Fruit fly (Drosophila melanogaster) whole organism, embryonic: ENCODE measurements around the gene CG8568.

ENCODE experiments used
- Asciz ChIP-seq: fragments of 200-800 bp; sonication (Bioruptor generic); optimal IDR thresholded peaks from 2 replicates; lab custom pipeline; 2017; ENCODE audit warnings: missing biosample characterization, mild to moderate bottlenecking, missing genetic modification characterization, missing genetic modification reagents
- CG1024 ChIP-seq: fragments of 200-800 bp; sonication (Bioruptor generic); IDR thresholded peaks from 2 replicates; pipeline ENCODE4 v1.3.6; 2022; ENCODE audit warnings: missing biosample characterization, missing genetic modification characterization
- CG10267 ChIP-seq: fragments of 200-800 bp; sonication (Bioruptor generic); optimal IDR thresholded peaks from 2 replicates; lab custom pipeline; 2018; ENCODE audit warnings: missing biosample characterization, mild to moderate bottlenecking, missing genetic modification characterization, moderate library complexity
- CG10979 ChIP-seq: fragments of 200-800 bp; sonication (Bioruptor generic); optimal IDR thresholded peaks from 2 replicates; lab custom pipeline; 2018; ENCODE audit warnings: missing biosample characterization, mild to moderate bottlenecking, missing genetic modification characterization, moderate library complexity
- CG11723 ChIP-seq: fragments of 200-800 bp; sonication (Bioruptor generic); optimal IDR thresholded peaks from 2 replicates; lab custom pipeline; 2017; ENCODE audit warnings: missing biosample characterization, mild to moderate bottlenecking, missing genetic modification characterization
- CG13287 ChIP-seq: fragments of 200-800 bp; sonication (Bioruptor generic); IDR thresholded peaks from 2 replicates; pipeline ENCODE4 v1.3.6; 2022; ENCODE audit warnings: missing biosample characterization, missing genetic modification characterization; ENCODE audit not compliant: partially characterized antibody
- CG13424 ChIP-seq: fragments of 200-800 bp; sonication (Bioruptor generic); optimal IDR thresholded peaks from 2 replicates; lab custom pipeline; 2019; ENCODE audit warnings: missing biosample characterization, mild to moderate bottlenecking, missing genetic modification characterization, moderate library complexity
- CG16863 ChIP-seq: fragments of 200-800 bp; sonication (Bioruptor generic); optimal IDR thresholded peaks from 3 replicates; lab custom pipeline; 2016; ENCODE audit warnings: missing biosample characterization, missing genetic modification characterization
- CG17328 ChIP-seq: fragments of 200-800 bp; sonication (Bioruptor generic); IDR thresholded peaks from 2 replicates; pipeline ENCODE4 v1.3.6; 2022; ENCODE audit warnings: missing biosample characterization, missing genetic modification characterization
- CG18476 ChIP-seq: fragments of 200-800 bp; sonication (Bioruptor generic); optimal IDR thresholded peaks from 2 replicates; lab custom pipeline; 2016; ENCODE audit warnings: missing biosample characterization, mild to moderate bottlenecking, missing genetic modification characterization
- CG18619 ChIP-seq: fragments of 200-800 bp; sonication (Bioruptor generic); optimal IDR thresholded peaks from 3 replicates; lab custom pipeline; 2017; ENCODE audit warnings: missing biosample characterization, mild to moderate bottlenecking, missing genetic modification characterization
- CG2678 ChIP-seq: fragments of 200-800 bp; sonication (Bioruptor generic); optimal IDR thresholded peaks from 3 replicates; lab custom pipeline; 2019; ENCODE audit warnings: missing biosample characterization, mild to moderate bottlenecking, missing genetic modification characterization, moderate library complexity
- CG30403 ChIP-seq: fragments of 200-800 bp; sonication (Bioruptor generic); optimal IDR thresholded peaks from 3 replicates; lab custom pipeline; 2016; ENCODE audit warnings: missing biosample characterization, missing genetic modification characterization
- CG32772 ChIP-seq: fragments of 200-800 bp; sonication (Bioruptor generic); IDR thresholded peaks from 2 replicates; pipeline ENCODE4 v1.3.6; 2022; ENCODE audit warnings: missing biosample characterization, missing genetic modification characterization
- CG4820 ChIP-seq: fragments of 200-800 bp; sonication (Bioruptor generic); optimal IDR thresholded peaks from 3 replicates; lab custom pipeline; 2016; ENCODE audit warnings: missing biosample characterization, missing genetic modification characterization
- CG8359 ChIP-seq: fragments of 200-800 bp; sonication (Bioruptor generic); optimal IDR thresholded peaks from 2 replicates; lab custom pipeline; 2017; ENCODE audit warnings: missing biosample characterization, mild to moderate bottlenecking, missing genetic modification characterization, borderline replicate concordance
- CkIIα-i1 ChIP-seq: fragments of 200-800 bp; sonication (Bioruptor generic); IDR thresholded peaks from 2 replicates; pipeline ENCODE4 v1.3.6; 2022; ENCODE audit warnings: missing biosample characterization, missing genetic modification characterization
- D19B ChIP-seq: fragments of 200-800 bp; sonication (Bioruptor generic); optimal IDR thresholded peaks from 2 replicates; lab custom pipeline; 2017; ENCODE audit warnings: missing biosample characterization, mild to moderate bottlenecking, missing genetic modification characterization
- Dfd ChIP-seq, 2 experiments: fragments of >200 bp; optimal IDR thresholded peaks; 2 replicates each; lab custom pipeline; 2017; ENCODE audit warnings: missing biosample characterization in 2 of 2, missing genetic modification characterization in 2 of 2
- E2f2 ChIP-seq: fragments of 200-800 bp; sonication (Bioruptor generic); IDR thresholded peaks from 2 replicates; pipeline ENCODE4 v1.3.6; 2022; ENCODE audit warnings: missing biosample characterization, missing genetic modification characterization
- ERR ChIP-seq: fragments of 200-800 bp; sonication (Bioruptor generic); optimal IDR thresholded peaks from 2 replicates; lab custom pipeline; 2016; ENCODE audit warnings: missing biosample characterization, missing genetic modification characterization
- Eip74EF ChIP-seq, 2 experiments: fragments of 200-800 bp in 1 of 2; fragments of >200 bp in 1 of 2; sonication (Bioruptor generic) in 1 of 2; optimal IDR thresholded peaks; 2 replicates each; lab custom pipeline; 2017 to 2019; ENCODE audit warnings: missing biosample characterization in 2 of 2, missing genetic modification characterization in 2 of 2, mild to moderate bottlenecking in 1 of 2, moderate library complexity in 1 of 2
- Ets65A ChIP-seq: fragments of 200-800 bp; sonication (Bioruptor generic); peaks from one replicate; lab custom pipeline; 2016; ENCODE audit warnings: missing biosample characterization, missing genetic modification characterization
- Ets97D ChIP-seq: fragments of 200-800 bp; sonication (Bioruptor generic); optimal IDR thresholded peaks from 3 replicates; lab custom pipeline; 2016; ENCODE audit warnings: missing biosample characterization, missing genetic modification characterization
- HHEX ChIP-seq: fragments of 200-800 bp; sonication (Bioruptor generic); optimal IDR thresholded peaks from 3 replicates; lab custom pipeline; 2017; ENCODE audit warnings: missing biosample characterization, mild to moderate bottlenecking, missing genetic modification characterization, missing genetic modification reagents
- Oaz ChIP-seq: fragments of 200-800 bp; sonication (Bioruptor generic); IDR thresholded peaks from 2 replicates; pipeline ENCODE4 v1.3.6; 2022; ENCODE audit warnings: missing biosample characterization, missing genetic modification characterization
- Opbp ChIP-seq: fragments of 200-800 bp; sonication (Bioruptor generic); IDR thresholded peaks from 3 replicates; pipeline ENCODE4 v1.3.6; 2022; ENCODE audit warnings: missing biosample characterization, missing genetic modification characterization; ENCODE audit not compliant: partially characterized antibody
- Six4 ChIP-seq: fragments of 200-800 bp; sonication (Bioruptor generic); optimal IDR thresholded peaks from 2 replicates; lab custom pipeline; 2016; ENCODE audit warnings: missing biosample characterization, missing genetic modification characterization
- Trl ChIP-seq, 3 experiments: fragments of >200 bp in 2 of 3; fragments of 200-800 bp in 1 of 3; sonication (Bioruptor generic) in 1 of 3; optimal IDR thresholded peaks; 2 replicates in 1 of 3; 3 replicates in 2 of 3; lab custom pipeline; 2016 to 2017; ENCODE audit warnings: missing biosample characterization in 1 of 3, missing genetic modification characterization in 1 of 3
- Xbp1 ChIP-seq: fragments of 200-800 bp; sonication (Bioruptor generic); optimal IDR thresholded peaks from 3 replicates; lab custom pipeline; 2016; ENCODE audit warnings: missing biosample characterization, mild to moderate bottlenecking, missing genetic modification characterization
- ase ChIP-seq: fragments of 200-800 bp; sonication (Bioruptor generic); IDR thresholded peaks from 3 replicates; pipeline ENCODE4 v1.3.6; 2022; ENCODE audit warnings: missing biosample characterization, missing genetic modification characterization
- ato ChIP-seq: fragments of 200-800 bp; sonication (Bioruptor generic); IDR thresholded peaks from 2 replicates; pipeline ENCODE4 v1.3.6; 2022; ENCODE audit warnings: missing biosample characterization, missing genetic modification characterization; ENCODE audit not compliant: partially characterized antibody
- bab2 ChIP-seq: fragments of 200-800 bp; sonication (Bioruptor generic); optimal IDR thresholded peaks from 2 replicates; lab custom pipeline; 2016; ENCODE audit warnings: missing biosample characterization, missing genetic modification characterization
- cad ChIP-seq: fragments of >200 bp; optimal IDR thresholded peaks from 2 replicates; lab custom pipeline; 2017; ENCODE audit warnings: missing biosample characterization, missing genetic modification characterization
- dm ChIP-seq: fragments of 200-800 bp; sonication (Bioruptor generic); optimal IDR thresholded peaks from 3 replicates; lab custom pipeline; 2016; ENCODE audit warnings: missing biosample characterization, missing genetic modification characterization
- dmrt11E ChIP-seq: fragments of 200-800 bp; sonication (Bioruptor generic); optimal IDR thresholded peaks from 3 replicates; lab custom pipeline; 2018; ENCODE audit warnings: missing biosample characterization, mild to moderate bottlenecking, missing genetic modification characterization, moderate library complexity
- ewg ChIP-seq: fragments of 200-800 bp; sonication (Bioruptor generic); optimal IDR thresholded peaks from 3 replicates; lab custom pipeline; 2017; ENCODE audit warnings: mild to moderate bottlenecking, missing biosample characterization, missing genetic modification reagents, missing genetic modification characterization
- eyg ChIP-seq: fragments of 200-800 bp; sonication (Bioruptor generic); optimal IDR thresholded peaks from 3 replicates; lab custom pipeline; 2016; ENCODE audit warnings: missing biosample characterization, missing genetic modification characterization
- fd96Cb ChIP-seq: fragments of 200-800 bp; sonication (Bioruptor generic); optimal IDR thresholded peaks from 2 replicates; lab custom pipeline; 2018; ENCODE audit warnings: missing biosample characterization, mild to moderate bottlenecking, missing genetic modification characterization, moderate library complexity
- ind ChIP-seq: fragments of 200-800 bp; sonication (Bioruptor generic); optimal IDR thresholded peaks from 3 replicates; lab custom pipeline; 2016; ENCODE audit warnings: missing biosample characterization, missing genetic modification characterization
- kah ChIP-seq: fragments of 200-800 bp; sonication (Bioruptor generic); optimal IDR thresholded peaks from 2 replicates; lab custom pipeline; 2018; ENCODE audit warnings: missing biosample characterization, mild to moderate bottlenecking, missing genetic modification characterization
- lab ChIP-seq: fragments of 200-800 bp; sonication (Bioruptor generic); optimal IDR thresholded peaks from 3 replicates; lab custom pipeline; 2017; ENCODE audit warnings: missing biosample characterization, missing genetic modification characterization, mild to moderate bottlenecking, moderate library complexity, missing genetic modification reagents
- nmo ChIP-seq: fragments of 200-800 bp; sonication (Bioruptor generic); optimal IDR thresholded peaks from 2 replicates; lab custom pipeline; 2018; ENCODE audit warnings: missing biosample characterization, mild to moderate bottlenecking, missing genetic modification characterization, moderate library complexity
- pum ChIP-seq: fragments of 200-800 bp; sonication (Bioruptor generic); optimal IDR thresholded peaks from 2 replicates; lab custom pipeline; 2016; ENCODE audit warnings: missing biosample characterization, missing genetic modification characterization
- salm ChIP-seq: fragments of 200-800 bp; sonication (Bioruptor generic); optimal IDR thresholded peaks from 2 replicates; lab custom pipeline; 2018; ENCODE audit warnings: missing biosample characterization, mild to moderate bottlenecking, missing genetic modification characterization
- sqz ChIP-seq: fragments of 200-800 bp; sonication (Bioruptor generic); optimal IDR thresholded peaks from 3 replicates; lab custom pipeline; 2018; ENCODE audit warnings: missing biosample characterization, mild to moderate bottlenecking, missing genetic modification characterization
- tll ChIP-seq, 2 experiments: fragments of 200-800 bp in 1 of 2; fragments of >200 bp in 1 of 2; sonication (Bioruptor generic) in 1 of 2; optimal IDR thresholded peaks; 2 replicates each; lab custom pipeline; 2017 to 2019; ENCODE audit warnings: missing biosample characterization in 2 of 2, missing genetic modification characterization in 2 of 2, mild to moderate bottlenecking in 1 of 2, moderate library complexity in 1 of 2
- vfl ChIP-seq: fragments of 200-800 bp; sonication (Bioruptor generic); optimal IDR thresholded peaks from 2 replicates; lab custom pipeline; 2016; ENCODE audit warnings: missing biosample characterization, missing genetic modification characterization
- z ChIP-seq: fragments of 200-800 bp; sonication (Bioruptor generic); IDR thresholded peaks from 3 replicates; pipeline ENCODE4 v1.3.6; 2022; ENCODE audit warnings: missing biosample characterization, missing genetic modification characterization
- zen2 ChIP-seq: fragments of 200-800 bp; sonication (Bioruptor generic); IDR thresholded peaks from 3 replicates; pipeline ENCODE4 v1.3.6; 2022; ENCODE audit warnings: missing biosample characterization, missing genetic modification characterization; ENCODE audit not compliant: partially characterized antibody

CG8568 gene

dm6 chrX:17501521-17501920 lies 49.2 kb upstream of the CG8568 start (continued):
- no peak for TF ChIP-seq CG8359
- peak; percentile 55 for TF ChIP-seq fd96Cb (tag; lab: Kevin White, UChicago)
- TF ChIP-seq kah (GFP tag; lab: Kevin White, UChicago), result no peak
- peak; percentile 12 for TF ChIP-seq dmrt11E (tag; lab: Kevin White, UChicago)
- peak; percentile 63 for TF ChIP-seq CG2678
- no peak for TF ChIP-seq ato (GFP tag; lab: Robert Waterston, UW)
- peak; percentile 45 for TF ChIP-seq CG13424 (tag; lab: Kevin White, UChicago)
- TF ChIP-seq CG4820 (GFP tag; lab: Kevin White, UChicago), result peak; percentile 14
- TF ChIP-seq lab, result peak; percentile 41
- TF ChIP-seq tll (GFP tag; optimal IDR thresholded peaks at IDR 0.05; lab: Kevin White, UChicago), result no peak
- no peak for TF ChIP-seq z (GFP tag; lab: Robert Waterston, UW)
- TF ChIP-seq CG10267 (tag; lab: Kevin White, UChicago), result peak; percentile 40
- TF ChIP-seq zen2 (GFP tag; lab: Robert Waterston, UW), result no peak
- no peak for TF ChIP-seq CG17328 (GFP tag; lab: Robert Waterston, UW)
- no peak for TF ChIP-seq HHEX (GFP tag; lab: Kevin White, UChicago)
- no peak for TF ChIP-seq CG11723 (GFP tag; lab: Kevin White, UChicago)
- TF ChIP-seq ERR, result no peak
- TF ChIP-seq D19B, result no peak
- TF ChIP-seq Trl (optimal IDR thresholded peaks at IDR 0.05; lab: Kevin White, UChicago), result no peak
- no peak for TF ChIP-seq Trl (GFP tag; optimal IDR thresholded peaks at IDR 0.05; lab: Kevin White, UChicago)
- 0 out of 3 replicates have a peak, but pooled peaks have one; percentile 22 for TF ChIP-seq ase (GFP tag; lab: Robert Waterston, UW)
- no peak for TF ChIP-seq ewg
- peak; percentile 22 for TF ChIP-seq Asciz
- TF ChIP-seq pum (GFP tag; lab: Kevin White, UChicago), result no peak
- no peak for TF ChIP-seq CG1024 (GFP tag; lab: Robert Waterston, UW)
- no peak for TF ChIP-seq eyg (GFP tag; lab: Kevin White, UChicago)
- no peak for TF ChIP-seq CG30403
- no peak for TF ChIP-seq Dfd (GFP tag; optimal IDR thresholded peaks at IDR 0.05; lab: Kevin White, UChicago)
- peak; percentile 65 for TF ChIP-seq CG10979 (tag; lab: Kevin White, UChicago)
- no peak for TF ChIP-seq Ets65A
- no peak for TF ChIP-seq Ets97D
- TF ChIP-seq nmo (GFP tag; lab: Kevin White, UChicago), result no peak
- TF ChIP-seq vfl (GFP tag; lab: Kevin White, UChicago), result no peak
- TF ChIP-seq ind (GFP tag; lab: Kevin White, UChicago), result no peak
- TF ChIP-seq CG32772 (GFP tag; lab: Robert Waterston, UW), result peak; percentile 40; the same call in 1 of the 2 replicates
- TF ChIP-seq CG16863, result no peak
- no peak for TF ChIP-seq Oaz (GFP tag; lab: Robert Waterston, UW)
- TF ChIP-seq Eip74EF (GFP tag; optimal IDR thresholded peaks at IDR 0.05; lab: Kevin White, UChicago), result no peak
- no peak for TF ChIP-seq salm
- TF ChIP-seq CG18476, result no peak
- no peak for TF ChIP-seq E2f2
- TF ChIP-seq dm (GFP tag; lab: Kevin White, UChicago), result no peak
- TF ChIP-seq cad (GFP tag; lab: Kevin White, UChicago), result no peak
- TF ChIP-seq bab2 (GFP tag; lab: Kevin White, UChicago), result no peak
- no peak for TF ChIP-seq CkIIα-i1
- TF ChIP-seq sqz, result no peak
- no peak for TF ChIP-seq Xbp1 (GFP tag; lab: Kevin White, UChicago)
- no peak for TF ChIP-seq CG18619 (GFP tag; lab: Kevin White, UChicago)
- no peak for TF ChIP-seq Six4 (GFP tag; lab: Kevin White, UChicago)
- TF ChIP-seq CG13287 (GFP tag; lab: Robert Waterston, UW), result no peak
- no peak for TF ChIP-seq Opbp
